Worm (Caenorhabditis elegans) whole organism, L1 larva: ENCODE data around the gene srh-149.

Experiments
- C04F5.9 ChIP-seq: sonication (generic microtip); optimal IDR thresholded peaks from 2 replicates; lab custom pipeline; 2016; ENCODE audit warnings: missing genetic modification characterization, missing compliant biosample characterization
- ama-1 ChIP-seq: fragments of 150-350 bp; optimal IDR thresholded peaks from 2 replicates; lab custom pipeline; 2014
- elt-2 ChIP-seq: sonication (generic microtip); optimal IDR thresholded peaks from 2 replicates; lab custom pipeline; 2016; ENCODE audit warnings: missing genetic modification characterization, mild to moderate bottlenecking, inconsistent platforms, missing compliant biosample characterization, missing genetic modification reagents
- fos-1 ChIP-seq: fragments of 150-350 bp; optimal IDR thresholded peaks from 2 replicates; lab custom pipeline; 2014; ENCODE audit warnings: missing biosample characterization, missing genetic modification characterization
- hpl-2 ChIP-seq: fragments of 150-350 bp; optimal IDR thresholded peaks from 2 replicates; lab custom pipeline; 2014; ENCODE audit warnings: missing biosample characterization, missing genetic modification reagents, missing genetic modification characterization
- irx-1 ChIP-seq: sonication (generic microtip); optimal IDR thresholded peaks from 2 replicates; lab custom pipeline; 2016; ENCODE audit warnings: missing genetic modification characterization, missing compliant biosample characterization
- nhr-11 ChIP-seq: fragments of 150-350 bp; optimal IDR thresholded peaks from 2 replicates; lab custom pipeline; 2014; ENCODE audit warnings: missing biosample characterization, missing genetic modification characterization
- nhr-19 ChIP-seq: fragments of 200-800 bp; sonication (Bioruptor generic); conservative IDR thresholded peaks from 2 replicates; pipeline ENCODE4 v1.3.6; 2022; ENCODE audit warnings: missing genetic modification characterization, missing compliant biosample characterization
- nhr-20 ChIP-seq: sonication (generic microtip); optimal IDR thresholded peaks from 2 replicates; lab custom pipeline; 2016; ENCODE audit warnings: mild to moderate bottlenecking, missing genetic modification characterization, missing compliant biosample characterization
- nhr-28 ChIP-seq: fragments of 150-350 bp; optimal IDR thresholded peaks from 2 replicates; lab custom pipeline; 2014; ENCODE audit warnings: missing biosample characterization, missing genetic modification characterization
- nhr-76 ChIP-seq: sonication (generic microtip); optimal IDR thresholded peaks from 2 replicates; lab custom pipeline; 2017; ENCODE audit warnings: missing biosample characterization, missing genetic modification characterization
- nhr-90 ChIP-seq: sonication (generic microtip); optimal IDR thresholded peaks from 2 replicates; lab custom pipeline; 2016; ENCODE audit warnings: mild to moderate bottlenecking, missing genetic modification characterization, missing compliant biosample characterization; ENCODE audit not compliant: poor library complexity
- snpc-4 ChIP-seq: fragments of 150-350 bp; optimal IDR thresholded peaks from 2 replicates; lab custom pipeline; 2014; ENCODE audit warnings: missing biosample characterization, missing genetic modification characterization
- ztf-11 ChIP-seq, 2 experiments: sonication (generic microtip); optimal IDR thresholded peaks; 2 replicates each; lab custom pipeline; 2016 to 2017; ENCODE audit warnings: missing genetic modification characterization in 2 of 2, missing biosample characterization in 1 of 2, missing compliant biosample characterization in 1 of 2

DNA sequence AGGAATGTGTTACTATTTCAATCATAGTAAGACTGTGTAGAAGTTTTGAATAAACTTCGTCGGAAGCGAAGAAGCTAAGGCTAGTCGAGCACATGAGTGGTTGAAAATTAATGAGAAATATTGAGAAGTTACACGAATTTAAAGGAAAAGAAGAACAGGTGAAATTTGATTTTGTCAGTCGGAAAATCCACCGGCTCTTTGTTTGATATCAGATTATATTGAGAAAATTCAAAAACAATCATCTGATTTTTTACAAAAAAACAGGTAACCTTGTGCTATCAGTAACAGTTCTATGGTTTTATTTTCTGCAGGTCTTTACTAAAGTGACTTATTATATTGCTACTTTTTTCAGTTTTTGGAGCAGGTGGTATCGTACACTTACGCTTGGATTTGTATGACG lies 17.3 kb upstream of the srh-149 start, which contains the start of gene srh-148:
- TF ChIP-seq ztf-11 (tag; optimal IDR thresholded peaks at IDR 0.05; lab: Kevin White, UChicago): no peak
- TF ChIP-seq nhr-28 (tag; lab: Kevin White, UChicago): no peak
- no peak for TF ChIP-seq hpl-2 (GFP tag; lab: Kevin White, UChicago)
- TF ChIP-seq nhr-19 (GFP tag; lab: Robert Waterston, UW): no peak
- no peak for TF ChIP-seq elt-2 (tag; lab: Kevin White, UChicago)
- TF ChIP-seq irx-1 (tag; lab: Kevin White, UChicago): no peak
- no peak for TF ChIP-seq nhr-20 (tag; lab: Kevin White, UChicago)
- TF ChIP-seq fos-1: no peak
- TF ChIP-seq nhr-90 (tag; lab: Kevin White, UChicago): no peak
- TF ChIP-seq snpc-4 (tag; lab: Kevin White, UChicago): no peak
- no peak for TF ChIP-seq nhr-11
- TF ChIP-seq ama-1 (lab: Kevin White, UChicago): no peak
- TF ChIP-seq C04F5.9 (tag; lab: Kevin White, UChicago): no peak
- TF ChIP-seq nhr-76 (tag; lab: Kevin White, UChicago): no peak
